Fruit fly (Drosophila melanogaster) whole organism, embryonic: ENCODE data around the gene CG31776.

Experiments used
- BEAF-32 ChIP-seq: fragments of 200-800 bp; sonication (Bioruptor generic); optimal IDR thresholded peaks from 3 replicates; lab custom pipeline; 2017; ENCODE audit warnings: missing biosample characterization, missing genetic modification characterization, mild to moderate bottlenecking, moderate library complexity, missing genetic modification reagents
- CG10267 ChIP-seq: fragments of 200-800 bp; sonication (Bioruptor generic); optimal IDR thresholded peaks from 2 replicates; lab custom pipeline; 2018; ENCODE audit warnings: missing biosample characterization, mild to moderate bottlenecking, missing genetic modification characterization, moderate library complexity
- CG10274 ChIP-seq: fragments of 200-800 bp; sonication (Bioruptor generic); optimal IDR thresholded peaks from 3 replicates; lab custom pipeline; 2017; ENCODE audit warnings: missing biosample characterization, mild to moderate bottlenecking, missing genetic modification characterization
- CG11085 ChIP-seq: fragments of 200-800 bp; sonication (Bioruptor generic); IDR thresholded peaks from 2 replicates; pipeline ENCODE4 v1.3.6; 2022; ENCODE audit warnings: missing biosample characterization, missing genetic modification characterization
- CG12236 ChIP-seq: fragments of 200-800 bp; sonication (Bioruptor generic); optimal IDR thresholded peaks from 2 replicates; lab custom pipeline; 2016; ENCODE audit warnings: missing biosample characterization, missing genetic modification characterization
- CG1233 ChIP-seq: fragments of 200-800 bp; sonication (Bioruptor generic); optimal IDR thresholded peaks from 4 replicates; lab custom pipeline; 2018; ENCODE audit warnings: missing biosample characterization, mild to moderate bottlenecking, missing genetic modification characterization
- CG12769 ChIP-seq: fragments of 200-800 bp; sonication (Bioruptor generic); optimal IDR thresholded peaks from 2 replicates; lab custom pipeline; 2019; ENCODE audit warnings: missing biosample characterization, mild to moderate bottlenecking, missing genetic modification characterization, moderate library complexity
- CG13287 ChIP-seq: fragments of 200-800 bp; sonication (Bioruptor generic); IDR thresholded peaks from 2 replicates; pipeline ENCODE4 v1.3.6; 2022; ENCODE audit warnings: missing biosample characterization, missing genetic modification characterization; ENCODE audit not compliant: partially characterized antibody
- CG14014 ChIP-seq: fragments of 200-800 bp; sonication (Bioruptor generic); IDR thresholded peaks from 2 replicates; pipeline ENCODE4 v1.3.6; 2022; ENCODE audit warnings: missing biosample characterization, missing genetic modification characterization
- CG15011 ChIP-seq: fragments of 200-800 bp; sonication (Bioruptor generic); optimal IDR thresholded peaks from 3 replicates; lab custom pipeline; 2018; ENCODE audit warnings: missing biosample characterization, mild to moderate bottlenecking, missing genetic modification characterization
- CG16815 ChIP-seq: fragments of 200-800 bp; sonication (Bioruptor generic); optimal IDR thresholded peaks from 3 replicates; lab custom pipeline; 2017; ENCODE audit warnings: missing biosample characterization, mild to moderate bottlenecking, missing genetic modification characterization
- CG18599 ChIP-seq: fragments of 200-800 bp; sonication (Bioruptor generic); optimal IDR thresholded peaks from 3 replicates; lab custom pipeline; 2017; ENCODE audit warnings: missing biosample characterization, missing genetic modification characterization, mild to moderate bottlenecking, moderate library complexity, missing genetic modification reagents
- CG2199 ChIP-seq: fragments of 200-800 bp; sonication (Bioruptor generic); IDR thresholded peaks from 3 replicates; pipeline ENCODE4 v1.3.6; 2022; ENCODE audit warnings: missing biosample characterization, missing genetic modification characterization
- CG2712 ChIP-seq: fragments of 200-800 bp; optimal IDR thresholded peaks from 3 replicates; lab custom pipeline; 2019; ENCODE audit warnings: missing biosample characterization, mild to moderate bottlenecking, missing genetic modification characterization, moderate library complexity
- CG3163 ChIP-seq: fragments of 200-800 bp; sonication (Bioruptor generic); optimal IDR thresholded peaks from 3 replicates; lab custom pipeline; 2016; ENCODE audit warnings: missing biosample characterization, missing genetic modification characterization
- CG32532 ChIP-seq: fragments of 200-800 bp; sonication (Bioruptor generic); IDR thresholded peaks from 2 replicates; pipeline ENCODE4 v1.3.6; 2022; ENCODE audit warnings: missing biosample characterization, missing genetic modification characterization
- CG3995 ChIP-seq: fragments of 200-800 bp; sonication (Bioruptor generic); optimal IDR thresholded peaks from 3 replicates; lab custom pipeline; 2016; ENCODE audit warnings: missing biosample characterization, missing genetic modification characterization
- CG4617 ChIP-seq: fragments of 200-800 bp; sonication (Bioruptor generic); optimal IDR thresholded peaks from 3 replicates; lab custom pipeline; 2016; ENCODE audit warnings: missing biosample characterization, missing genetic modification characterization, borderline replicate concordance
- CG4820 ChIP-seq: fragments of 200-800 bp; sonication (Bioruptor generic); optimal IDR thresholded peaks from 3 replicates; lab custom pipeline; 2016; ENCODE audit warnings: missing biosample characterization, missing genetic modification characterization
- CG6272 ChIP-seq: fragments of 200-800 bp; sonication (Bioruptor generic); IDR thresholded peaks from 2 replicates; pipeline ENCODE4 v1.3.6; 2022; ENCODE audit warnings: missing biosample characterization, missing genetic modification characterization
- Dip3 ChIP-seq: fragments of 200-800 bp; sonication (Bioruptor generic); optimal IDR thresholded peaks from 3 replicates; lab custom pipeline; 2016; ENCODE audit warnings: missing biosample characterization, missing genetic modification characterization
- HLH3B ChIP-seq: fragments of 200-800 bp; sonication (Bioruptor generic); IDR thresholded peaks from 2 replicates; pipeline ENCODE4 v1.3.6; 2022; ENCODE audit warnings: missing biosample characterization, missing genetic modification characterization
- HLHmδ ChIP-seq: fragments of 200-800 bp; sonication (Bioruptor generic); optimal IDR thresholded peaks from 2 replicates; lab custom pipeline; 2018; ENCODE audit warnings: missing biosample characterization, mild to moderate bottlenecking, missing genetic modification characterization, moderate library complexity
- Hsf ChIP-seq: fragments of 200-800 bp; sonication (Bioruptor generic); optimal IDR thresholded peaks from 3 replicates; lab custom pipeline; 2016; ENCODE audit warnings: missing biosample characterization, missing genetic modification characterization
- Med ChIP-seq: fragments of 200-800 bp; sonication (Bioruptor generic); peaks from one replicate; lab custom pipeline; 2016; ENCODE audit warnings: missing biosample characterization, missing genetic modification characterization, mild to moderate bottlenecking, inconsistent platforms, moderate library complexity
- NfI ChIP-seq: fragments of 200-800 bp; sonication (Bioruptor generic); optimal IDR thresholded peaks from 3 replicates; lab custom pipeline; 2018; ENCODE audit warnings: missing biosample characterization, mild to moderate bottlenecking, missing genetic modification characterization, moderate library complexity
- bbx ChIP-seq: fragments of 200-800 bp; sonication (Bioruptor generic); IDR thresholded peaks from 2 replicates; pipeline ENCODE4 v1.3.6; 2022; ENCODE audit warnings: missing biosample characterization, missing genetic modification characterization; ENCODE audit not compliant: partially characterized antibody
- bcd ChIP-seq: fragments of 200-800 bp; sonication (Bioruptor generic); optimal IDR thresholded peaks from 2 replicates; lab custom pipeline; 2017; ENCODE audit warnings: missing biosample characterization, mild to moderate bottlenecking, missing genetic modification characterization
- btn ChIP-seq: fragments of 200-800 bp; sonication (Bioruptor generic); optimal IDR thresholded peaks from 2 replicates; lab custom pipeline; 2016; ENCODE audit warnings: missing biosample characterization, missing genetic modification characterization
- cato ChIP-seq: fragments of 200-800 bp; sonication (Bioruptor generic); optimal IDR thresholded peaks from 2 replicates; lab custom pipeline; 2016; ENCODE audit warnings: missing biosample characterization, missing genetic modification characterization, borderline replicate concordance
- chinmo ChIP-seq: fragments of 200-800 bp; sonication (Bioruptor generic); IDR thresholded peaks from 4 replicates; pipeline ENCODE4 v1.3.6; 2022; ENCODE audit warnings: missing biosample characterization, missing genetic modification characterization; ENCODE audit not compliant: partially characterized antibody
- danr ChIP-seq: fragments of 200-800 bp; sonication (Bioruptor generic); IDR thresholded peaks from 2 replicates; pipeline ENCODE4 v1.3.6; 2022; ENCODE audit warnings: missing biosample characterization, missing genetic modification characterization
- dmrt11E ChIP-seq: fragments of 200-800 bp; sonication (Bioruptor generic); optimal IDR thresholded peaks from 3 replicates; lab custom pipeline; 2018; ENCODE audit warnings: missing biosample characterization, mild to moderate bottlenecking, missing genetic modification characterization, moderate library complexity
- dmrt99B ChIP-seq: fragments of 200-800 bp; sonication (Bioruptor generic); optimal IDR thresholded peaks from 2 replicates; lab custom pipeline; 2018; ENCODE audit warnings: missing biosample characterization, mild to moderate bottlenecking, missing genetic modification characterization, moderate library complexity
- fd96Cb ChIP-seq: fragments of 200-800 bp; sonication (Bioruptor generic); optimal IDR thresholded peaks from 2 replicates; lab custom pipeline; 2018; ENCODE audit warnings: missing biosample characterization, mild to moderate bottlenecking, missing genetic modification characterization, moderate library complexity
- ftz-f1 ChIP-seq: fragments of 200-800 bp; sonication (Bioruptor generic); optimal IDR thresholded peaks from 2 replicates; lab custom pipeline; 2016; ENCODE audit warnings: missing biosample characterization, missing genetic modification characterization
- gem ChIP-seq: fragments of 200-800 bp; sonication (Bioruptor generic); optimal IDR thresholded peaks from 2 replicates; lab custom pipeline; 2019; ENCODE audit warnings: missing biosample characterization, mild to moderate bottlenecking, missing genetic modification characterization, moderate library complexity
- insv ChIP-seq, 2 experiments: fragments of 200-800 bp; sonication (Bioruptor generic); optimal IDR thresholded peaks; 3 replicates each; lab custom pipeline; 2016 to 2018; ENCODE audit warnings: missing biosample characterization in 2 of 2, missing genetic modification characterization in 2 of 2
- nau ChIP-seq: fragments of 200-800 bp; sonication (Bioruptor generic); optimal IDR thresholded peaks from 3 replicates; lab custom pipeline; 2017; ENCODE audit warnings: missing biosample characterization, mild to moderate bottlenecking, missing genetic modification characterization, missing genetic modification reagents
- nmo ChIP-seq: fragments of 200-800 bp; sonication (Bioruptor generic); optimal IDR thresholded peaks from 2 replicates; lab custom pipeline; 2018; ENCODE audit warnings: missing biosample characterization, mild to moderate bottlenecking, missing genetic modification characterization, moderate library complexity
- otp ChIP-seq: fragments of 200-800 bp; sonication (Bioruptor generic); IDR thresholded peaks from 3 replicates; pipeline ENCODE4, ENCODE4 v1.3.6; 2022; ENCODE audit warnings: missing biosample characterization, missing genetic modification characterization
- pros ChIP-seq: fragments of 200-800 bp; sonication (Bioruptor generic); optimal IDR thresholded peaks from 3 replicates; lab custom pipeline; 2019; ENCODE audit warnings: missing biosample characterization, mild to moderate bottlenecking, missing genetic modification characterization, moderate library complexity
- pum ChIP-seq: fragments of 200-800 bp; sonication (Bioruptor generic); optimal IDR thresholded peaks from 2 replicates; lab custom pipeline; 2016; ENCODE audit warnings: missing biosample characterization, missing genetic modification characterization
- salm ChIP-seq: fragments of 200-800 bp; sonication (Bioruptor generic); optimal IDR thresholded peaks from 2 replicates; lab custom pipeline; 2018; ENCODE audit warnings: missing biosample characterization, mild to moderate bottlenecking, missing genetic modification characterization
- sens-2 ChIP-seq: fragments of 200-800 bp; sonication (Bioruptor generic); IDR thresholded peaks from 2 replicates; pipeline ENCODE4 v1.3.6; 2022; ENCODE audit warnings: missing biosample characterization, missing genetic modification characterization
- stc ChIP-seq: fragments of 200-800 bp; sonication (Bioruptor generic); IDR thresholded peaks from 2 replicates; pipeline ENCODE4 v1.3.6; 2022; ENCODE audit warnings: missing biosample characterization, missing genetic modification characterization
- tin ChIP-seq: fragments of 200-800 bp; sonication (Bioruptor generic); optimal IDR thresholded peaks from 3 replicates; lab custom pipeline; 2016; ENCODE audit warnings: missing biosample characterization, missing genetic modification characterization
- ttk ChIP-seq: fragments of 200-800 bp; sonication (Bioruptor generic); IDR thresholded peaks from 2 replicates; pipeline ENCODE4 v2.1.2; 2022; ENCODE audit warnings: missing biosample characterization, missing genetic modification characterization
- wdn ChIP-seq: fragments of 200-800 bp; sonication (Bioruptor generic); IDR thresholded peaks from 2 replicates; pipeline ENCODE4 v1.3.6; 2022; ENCODE audit warnings: missing biosample characterization, missing genetic modification characterization
- zen ChIP-seq: fragments of 200-800 bp; sonication (Bioruptor generic); optimal IDR thresholded peaks from 3 replicates; lab custom pipeline; 2018; ENCODE audit warnings: missing biosample characterization, mild to moderate bottlenecking, missing genetic modification characterization, moderate library complexity

CG31776 gene

dm6 chr2L:3472242-3472641, 2.3 kb downstream of the CG31776 start, which contains the start of gene Pgant4 (continued):
- peak; percentile 52 for TF ChIP-seq zen
- peak; percentile 69; the same call in 1 of the 2 replicates for TF ChIP-seq CG11085 (GFP tag; lab: Robert Waterston, UW)
- TF ChIP-seq nau (GFP tag; lab: Kevin White, UChicago): no peak
- TF ChIP-seq salm (tag; lab: Kevin White, UChicago): no peak
- peak; percentile 79 for TF ChIP-seq CG2199 (GFP tag; lab: Robert Waterston, UW)
- TF ChIP-seq CG16815 (GFP tag; lab: Kevin White, UChicago): peak; percentile 5
- no peak for TF ChIP-seq danr (GFP tag; lab: Robert Waterston, UW)
- no peak for TF ChIP-seq CG18599 (GFP tag; lab: Kevin White, UChicago)
- TF ChIP-seq bcd: peak; percentile 31
- no peak for TF ChIP-seq CG10274
- no peak for TF ChIP-seq gem
- peak; percentile 51 for TF ChIP-seq CG2712 (tag; lab: Kevin White, UChicago)
- TF ChIP-seq pum (GFP tag; lab: Kevin White, UChicago): no peak
- TF ChIP-seq otp: peak; percentile 54; the same call in 1 of the 3 replicates
- TF ChIP-seq Dip3 (GFP tag; lab: Kevin White, UChicago): no peak
- TF ChIP-seq CG3995 (GFP tag; lab: Kevin White, UChicago): no peak
- peak; percentile 3 for TF ChIP-seq cato (GFP tag; lab: Kevin White, UChicago)
- TF ChIP-seq CG12236: no peak
- peak; percentile 28 for TF ChIP-seq CG4617 (GFP tag; lab: Kevin White, UChicago)
- no peak for TF ChIP-seq bbx (GFP tag; lab: Robert Waterston, UW)
- TF ChIP-seq sens-2: peak; percentile 41; the same call in 1 of the 2 replicates
- TF ChIP-seq CG14014: peak; percentile 54; the same call in 1 of the 2 replicates
- TF ChIP-seq HLHmδ (GFP tag; lab: Kevin White, UChicago): peak; percentile 24
- peak; percentile 33 for TF ChIP-seq ftz-f1
- peak; percentile 43 for TF ChIP-seq CG10267 (tag; lab: Kevin White, UChicago)
- peak in 1 of 2 experiments; percentile 49 for TF ChIP-seq insv (GFP tag; optimal IDR thresholded peaks at IDR 0.05; lab: Kevin White, UChicago)
- peak; percentile 93 for TF ChIP-seq CG32532 (GFP tag; lab: Robert Waterston, UW)
- TF ChIP-seq CG1233: peak; percentile 47
- TF ChIP-seq CG4820 (GFP tag; lab: Kevin White, UChicago): peak; percentile 51
- no peak for TF ChIP-seq dmrt99B
- TF ChIP-seq wdn (GFP tag; lab: Robert Waterston, UW): 0 out of 2 replicates have a peak, but pooled peaks have one; percentile 34
- peak; percentile 46 for TF ChIP-seq nmo (GFP tag; lab: Kevin White, UChicago)
- no peak for TF ChIP-seq CG12769 (tag; lab: Kevin White, UChicago)
- peak; percentile 71 for TF ChIP-seq tin
- TF ChIP-seq pros (GFP tag; lab: Kevin White, UChicago): no peak
- no peak for TF ChIP-seq btn (GFP tag; lab: Kevin White, UChicago)
- TF ChIP-seq CG3163 (GFP tag; lab: Kevin White, UChicago): no peak
- TF ChIP-seq NfI (GFP tag; lab: Kevin White, UChicago): peak; percentile 75
- no peak for TF ChIP-seq CG6272
- TF ChIP-seq HLH3B (GFP tag; lab: Robert Waterston, UW): peak; percentile 56; the same call in 1 of the 2 replicates
- peak; percentile 22 for TF ChIP-seq dmrt11E (tag; lab: Kevin White, UChicago)
- TF ChIP-seq fd96Cb: no peak
- TF ChIP-seq chinmo: no peak
- TF ChIP-seq ttk: peak; percentile 46; the same call in 1 of the 2 replicates
- TF ChIP-seq BEAF-32 (GFP tag; lab: Kevin White, UChicago): peak; percentile 19
- TF ChIP-seq stc (GFP tag; lab: Robert Waterston, UW): 0 out of 2 replicates have a peak, but pooled peaks have one; percentile 13
- peak; percentile 83 for TF ChIP-seq Med (GFP tag; lab: Kevin White, UChicago)
- TF ChIP-seq CG13287 (GFP tag; lab: Robert Waterston, UW): no peak
- TF ChIP-seq Hsf (GFP tag; lab: Kevin White, UChicago): peak; percentile 67
- TF ChIP-seq CG15011 (GFP tag; lab: Kevin White, UChicago): no peak
